Worm (Caenorhabditis elegans): ENCODE data around the gene C54F6.12.

The C54F6.12 gene

DNA sequence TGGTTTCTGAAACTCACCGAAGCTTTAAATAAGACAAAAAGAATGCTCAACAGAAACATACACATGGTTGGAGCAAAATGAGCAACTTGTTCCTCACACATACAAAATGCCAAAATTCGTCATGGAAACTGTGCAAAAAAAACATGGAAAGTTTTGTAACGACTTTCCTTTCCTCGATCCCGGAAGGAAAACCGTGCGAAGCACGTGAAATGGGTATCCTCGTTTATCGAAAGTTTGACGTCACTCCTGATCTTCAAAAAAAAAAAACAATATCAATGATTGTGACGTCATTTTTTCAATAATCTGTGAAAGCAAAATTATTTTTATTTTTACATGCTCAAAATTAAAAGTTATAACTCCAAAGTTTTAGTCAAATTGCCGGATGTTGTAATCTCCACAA lies 32.4 kb upstream of the C54F6.12 start, which contains the start of gene clec-212:
Gene clec-212, minus strand, starts transcription at position 101 of the 400 bp plus-strand sequence.
- TF ChIP-seq aptf-3 (GFP tag; IDR thresholded peaks at IDR 0.05), result no peak
- no peak for TF ChIP-seq somi-1 (GFP tag; optimal IDR thresholded peaks at IDR 0.05)
- TF ChIP-seq Y56A3A.18 (GFP tag; IDR thresholded peaks at IDR 0.05), result no peak
- no peak for TF ChIP-seq F33H1.4 (GFP tag; IDR thresholded peaks at IDR 0.05)
- no peak for TF ChIP-seq zfh-2 (GFP tag; conservative IDR thresholded peaks at IDR 0.05)
- TF ChIP-seq ceh-100 (GFP tag; IDR thresholded peaks at IDR 0.05), result no peak
- no peak for TF ChIP-seq tbx-9 (tag; optimal IDR thresholded peaks at IDR 0.05; ENCODE audit: borderline replicate concordance)

ce11 chrV:7562947-7563346 lies 25.0 kb upstream of the C54F6.12 start, which contains the start of gene F19F10.1:
Gene F19F10.1 (plus strand): TSS chrV:7563247.
- TF ChIP-seq hmg-1.2 (GFP tag; IDR thresholded peaks at IDR 0.05) (no peak), T07F8.4 (tag; optimal IDR thresholded peaks at IDR 0.05) (no peak), dpff-1 (tag; optimal IDR thresholded peaks at IDR 0.05) (no peak), nhr-80 (tag; optimal IDR thresholded peaks at IDR 0.05) (no peak), ztf-25 (GFP tag; IDR thresholded peaks at IDR 0.05) (no peak), tbx-9 (tag; optimal IDR thresholded peaks at IDR 0.05; ENCODE audit: borderline replicate concordance) (no peak), lin-40 (tag; optimal IDR thresholded peaks at IDR 0.05) (no peak)

- TF ChIP-seq ccch-3 (GFP tag; optimal IDR thresholded peaks at IDR 0.05) (no peak), T26A5.8 (tag; optimal IDR thresholded peaks at IDR 0.05) (no peak), bed-2 (GFP tag; IDR thresholded peaks at IDR 0.05) (no peak), tbp1 (GFP tag; optimal IDR thresholded peaks at IDR 0.05) (no peak)
These were observed 20.8 kb upstream of the C54F6.12 start, which contains the start of gene ets-7 for ce11 chrV:7558693-7559092. Gene ets-7 (minus strand): TSS chrV:7558793.

DNA sequence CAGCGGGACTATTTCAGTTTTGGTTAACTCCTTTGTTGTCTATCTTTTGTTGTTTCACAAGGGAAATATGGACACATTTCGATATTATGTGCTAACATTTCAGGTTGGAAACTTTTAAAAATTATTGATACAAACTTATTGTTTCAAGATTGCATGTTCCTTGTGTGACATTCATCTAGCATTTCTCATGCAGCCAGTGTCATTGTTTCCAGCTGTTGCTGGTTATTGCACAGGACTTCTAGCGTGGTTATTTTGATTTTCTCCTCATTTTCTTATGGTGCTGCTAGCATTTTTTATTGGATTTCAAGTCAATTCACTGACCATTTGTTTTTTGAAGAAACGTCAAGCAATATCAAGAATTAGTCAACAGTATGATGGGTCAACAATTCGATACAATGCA lies 18.0 kb upstream of the C54F6.12 start:
- TF ChIP-seq C17E4.6 (GFP tag; IDR thresholded peaks at IDR 0.05) (no peak), T07F8.4 (tag; optimal IDR thresholded peaks at IDR 0.05) (no peak), F57A8.1 (GFP tag; optimal IDR thresholded peaks at IDR 0.05) (no peak), tbx-9 (tag; optimal IDR thresholded peaks at IDR 0.05; ENCODE audit: borderline replicate concordance) (no peak)

- TF ChIP-seq ZK185.1 (tag; optimal IDR thresholded peaks at IDR 0.05; ENCODE audit: poor library complexity, severe bottlenecking) (no peak), pbrm-1 (GFP tag; IDR thresholded peaks at IDR 0.05) (no peak), ama-1 (optimal IDR thresholded peaks at IDR 0.05) (no peak), ama-1 (GFP tag; optimal IDR thresholded peaks at IDR 0.05) (no peak), nhr-179 (tag; optimal IDR thresholded peaks at IDR 0.05) (no peak)
These were observed 16.0 kb upstream of the C54F6.12 start, which contains the start of gene ttr-10 for ce11 chrV:7553873-7554362. Gene ttr-10 (minus strand): TSS chrV:7553923.

DNA sequence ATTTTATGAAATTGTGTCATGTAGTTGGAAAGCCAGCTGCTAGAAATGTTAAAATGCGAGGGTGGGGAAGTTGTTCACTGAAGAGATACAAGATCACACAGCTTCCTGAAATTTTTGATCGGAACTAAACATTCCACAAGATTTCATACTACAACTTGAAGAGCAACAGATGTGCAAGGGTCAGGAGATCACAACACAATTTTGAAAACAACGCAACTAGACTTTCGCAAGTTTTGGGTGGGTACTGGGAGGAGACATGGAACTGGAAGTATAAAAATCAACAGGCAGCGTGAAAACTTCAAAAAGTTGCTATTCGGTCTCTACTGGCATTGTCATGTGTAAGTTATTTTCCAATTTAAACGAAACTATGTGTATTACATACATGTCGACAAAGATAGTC lies 13.9 kb upstream of the C54F6.12 start, which contains the start of gene F19F10.3:
Gene F19F10.3, plus strand, starts transcription at position 301 of the 400 bp plus-strand sequence.
- no peak for TF ChIP-seq lir-1 (GFP tag; conservative IDR thresholded peaks at IDR 0.05)
- TF ChIP-seq mel-28 (tag; optimal IDR thresholded peaks at IDR 0.05; ENCODE audit: borderline replicate concordance), result no peak
- TF ChIP-seq pbrm-1 (GFP tag; IDR thresholded peaks at IDR 0.05), result no peak
- TF ChIP-seq xnd-1 (tag; optimal IDR thresholded peaks at IDR 0.05), result no peak
- TF ChIP-seq Y53F4B.3 (GFP tag; IDR thresholded peaks at IDR 0.05), result no peak
- no peak for TF ChIP-seq snpc-4 (GFP tag; optimal IDR thresholded peaks at IDR 0.05)
- TF ChIP-seq snpc-4 (tag; optimal IDR thresholded peaks at IDR 0.05), result no peak
- TF ChIP-seq attf-5 (GFP tag; optimal IDR thresholded peaks at IDR 0.05), result no peak
- TF ChIP-seq tlf-1 (GFP tag; optimal IDR thresholded peaks at IDR 0.05), result no peak
- no peak for TF ChIP-seq zfh-2 (GFP tag; conservative IDR thresholded peaks at IDR 0.05)
- TF ChIP-seq B0035.1 (tag; optimal IDR thresholded peaks at IDR 0.05), result no peak
- no peak for TF ChIP-seq nhr-120 (GFP tag; IDR thresholded peaks at IDR 0.05)
- no peak for TF ChIP-seq mes-4 (tag; optimal IDR thresholded peaks at IDR 0.05)
- no peak for TF ChIP-seq nhr-90 (tag; optimal IDR thresholded peaks at IDR 0.05)
- TF ChIP-seq tbx-9 (tag; optimal IDR thresholded peaks at IDR 0.05; ENCODE audit: borderline replicate concordance), result no peak
- TF ChIP-seq gei-17 (GFP tag; optimal IDR thresholded peaks at IDR 0.05), result no peak
- no peak for TF ChIP-seq madf-8 (GFP tag; conservative IDR thresholded peaks at IDR 0.05)
- TF ChIP-seq K12H6.12 (tag; optimal IDR thresholded peaks at IDR 0.05), result no peak
